Fruit fly (Drosophila melanogaster) whole organism, embryonic: ENCODE measurements around the gene Cyp4d1.

Experiments used
- Bgb ChIP-seq: fragments of 200-800 bp; sonication (Bioruptor generic); IDR thresholded peaks from 2 replicates; pipeline ENCODE4 v1.3.6; 2022; ENCODE audit warnings: missing biosample characterization, missing genetic modification characterization; ENCODE audit not compliant: partially characterized antibody
- CG11085 ChIP-seq: fragments of 200-800 bp; sonication (Bioruptor generic); IDR thresholded peaks from 2 replicates; pipeline ENCODE4 v1.3.6; 2022; ENCODE audit warnings: missing biosample characterization, missing genetic modification characterization
- CG12219 ChIP-seq: fragments of 200-800 bp; sonication (Bioruptor generic); optimal IDR thresholded peaks from 3 replicates; lab custom pipeline; 2018; ENCODE audit warnings: missing biosample characterization, mild to moderate bottlenecking, missing genetic modification characterization
- CG12942 ChIP-seq: fragments of 200-800 bp; sonication (Bioruptor generic); optimal IDR thresholded peaks from 3 replicates; lab custom pipeline; 2016; ENCODE audit warnings: missing biosample characterization, missing genetic modification characterization
- CG13894 ChIP-seq: fragments of 200-800 bp; sonication (Bioruptor generic); optimal IDR thresholded peaks from 3 replicates; lab custom pipeline; 2018; ENCODE audit warnings: missing biosample characterization, mild to moderate bottlenecking, missing genetic modification characterization, moderate library complexity
- CG1529 ChIP-seq: fragments of 200-800 bp; sonication (Bioruptor generic); optimal IDR thresholded peaks from 3 replicates; lab custom pipeline; 2018; ENCODE audit warnings: missing biosample characterization, missing genetic modification characterization
- CG15514 ChIP-seq: fragments of 200-800 bp; sonication (Bioruptor generic); optimal IDR thresholded peaks from 3 replicates; lab custom pipeline; 2017; ENCODE audit warnings: missing biosample characterization, missing genetic modification characterization, mild to moderate bottlenecking, moderate library complexity, missing genetic modification reagents
- CG1602 ChIP-seq: fragments of 200-800 bp; sonication (Bioruptor generic); optimal IDR thresholded peaks from 3 replicates; lab custom pipeline; 2016; ENCODE audit warnings: missing biosample characterization, missing genetic modification characterization
- CG1603 ChIP-seq: fragments of 200-800 bp; sonication (Bioruptor generic); optimal IDR thresholded peaks from 2 replicates; lab custom pipeline; 2019; ENCODE audit warnings: missing biosample characterization, mild to moderate bottlenecking, missing genetic modification characterization, moderate library complexity
- CG1647 ChIP-seq: fragments of 200-800 bp; sonication (Bioruptor generic); optimal IDR thresholded peaks from 3 replicates; lab custom pipeline; 2016; ENCODE audit warnings: missing biosample characterization, missing genetic modification characterization
- CG16815 ChIP-seq: fragments of 200-800 bp; sonication (Bioruptor generic); optimal IDR thresholded peaks from 3 replicates; lab custom pipeline; 2017; ENCODE audit warnings: missing biosample characterization, mild to moderate bottlenecking, missing genetic modification characterization
- CG18262 ChIP-seq: fragments of 200-800 bp; optimal IDR thresholded peaks from 3 replicates; lab custom pipeline; 2019; ENCODE audit warnings: missing biosample characterization, mild to moderate bottlenecking, missing genetic modification characterization, moderate library complexity
- CG2678 ChIP-seq: fragments of 200-800 bp; sonication (Bioruptor generic); optimal IDR thresholded peaks from 3 replicates; lab custom pipeline; 2019; ENCODE audit warnings: missing biosample characterization, mild to moderate bottlenecking, missing genetic modification characterization, moderate library complexity
- CG31365 ChIP-seq: fragments of 200-800 bp; sonication (Bioruptor generic); optimal IDR thresholded peaks from 2 replicates; lab custom pipeline; 2018; ENCODE audit warnings: missing biosample characterization, mild to moderate bottlenecking, missing genetic modification characterization
- CG32772 ChIP-seq: fragments of 200-800 bp; sonication (Bioruptor generic); IDR thresholded peaks from 2 replicates; pipeline ENCODE4 v1.3.6; 2022; ENCODE audit warnings: missing biosample characterization, missing genetic modification characterization
- CG4404 ChIP-seq: fragments of 200-800 bp; sonication (Bioruptor generic); IDR thresholded peaks from 2 replicates; pipeline ENCODE4 v1.3.6; 2022; ENCODE audit warnings: missing biosample characterization, missing genetic modification characterization
- CG4707 ChIP-seq: fragments of 200-800 bp; sonication (Bioruptor generic); optimal IDR thresholded peaks from 2 replicates; lab custom pipeline; 2018; ENCODE audit warnings: missing biosample characterization, mild to moderate bottlenecking, missing genetic modification characterization, moderate library complexity
- CG7786 ChIP-seq: fragments of 200-800 bp; sonication (Bioruptor generic); optimal IDR thresholded peaks from 2 replicates; lab custom pipeline; 2016; ENCODE audit warnings: missing biosample characterization, missing genetic modification characterization
- CkIIα-i1 ChIP-seq: fragments of 200-800 bp; sonication (Bioruptor generic); IDR thresholded peaks from 2 replicates; pipeline ENCODE4 v1.3.6; 2022; ENCODE audit warnings: missing biosample characterization, missing genetic modification characterization
- Dfd ChIP-seq, 2 experiments: fragments of >200 bp; optimal IDR thresholded peaks; 2 replicates each; lab custom pipeline; 2017; ENCODE audit warnings: missing biosample characterization in 2 of 2, missing genetic modification characterization in 2 of 2
- Dip3 ChIP-seq: fragments of 200-800 bp; sonication (Bioruptor generic); optimal IDR thresholded peaks from 3 replicates; lab custom pipeline; 2016; ENCODE audit warnings: missing biosample characterization, missing genetic modification characterization
- Gug ChIP-seq: fragments of 200-800 bp; sonication (Bioruptor generic); IDR thresholded peaks from 4 replicates; pipeline ENCODE4 v1.3.6; 2022; ENCODE audit warnings: missing biosample characterization, missing genetic modification characterization
- H2.0 ChIP-seq: fragments of 200-800 bp; sonication (Bioruptor generic); IDR thresholded peaks from 2 replicates; pipeline ENCODE4 v1.3.6; 2022; ENCODE audit warnings: missing biosample characterization, missing genetic modification characterization
- Hmr ChIP-seq: fragments of 200-800 bp; sonication (Bioruptor generic); optimal IDR thresholded peaks from 3 replicates; lab custom pipeline; 2017; ENCODE audit warnings: mild to moderate bottlenecking, missing biosample characterization, missing genetic modification reagents, missing genetic modification characterization
- Hr3 ChIP-seq: fragments of 200-800 bp; sonication (Bioruptor generic); optimal IDR thresholded peaks from 3 replicates; lab custom pipeline; 2016; ENCODE audit warnings: missing biosample characterization, missing genetic modification characterization
- Myb ChIP-seq: fragments of 200-800 bp; sonication (Bioruptor generic); optimal IDR thresholded peaks from 2 replicates; lab custom pipeline; 2016; ENCODE audit warnings: missing biosample characterization, missing genetic modification characterization
- Oli ChIP-seq: fragments of 200-800 bp; sonication (Bioruptor generic); optimal IDR thresholded peaks from 2 replicates; lab custom pipeline; 2018; ENCODE audit warnings: missing biosample characterization, mild to moderate bottlenecking, missing genetic modification characterization, moderate library complexity
- Optix ChIP-seq: fragments of 200-800 bp; sonication (Bioruptor generic); IDR thresholded peaks from 3 replicates; pipeline ENCODE4 v1.3.6; 2022; ENCODE audit warnings: missing biosample characterization, missing genetic modification characterization
- Pdp1 ChIP-seq, 2 experiments: fragments of 200-800 bp; sonication (Bioruptor generic); optimal IDR thresholded peaks; 3 replicates each; lab custom pipeline; 2016; ENCODE audit warnings: missing biosample characterization in 2 of 2, missing genetic modification characterization in 2 of 2, mild to moderate bottlenecking in 1 of 2, moderate library complexity in 1 of 2
- Spps ChIP-seq: fragments of 200-800 bp; sonication (Bioruptor generic); optimal IDR thresholded peaks from 2 replicates; lab custom pipeline; 2018; ENCODE audit warnings: missing biosample characterization, mild to moderate bottlenecking, missing genetic modification characterization
- ato ChIP-seq: fragments of 200-800 bp; sonication (Bioruptor generic); IDR thresholded peaks from 2 replicates; pipeline ENCODE4 v1.3.6; 2022; ENCODE audit warnings: missing biosample characterization, missing genetic modification characterization; ENCODE audit not compliant: partially characterized antibody
- caup ChIP-seq: fragments of 200-800 bp; sonication (Bioruptor generic); optimal IDR thresholded peaks from 3 replicates; lab custom pipeline; 2017; ENCODE audit warnings: missing biosample characterization, mild to moderate bottlenecking, missing genetic modification characterization, moderate library complexity; ENCODE audit not compliant: severe bottlenecking
- ems ChIP-seq: fragments of 200-800 bp; sonication (Bioruptor generic); optimal IDR thresholded peaks from 3 replicates; lab custom pipeline; 2016; ENCODE audit warnings: missing biosample characterization, missing genetic modification characterization
- lbe ChIP-seq: fragments of 200-800 bp; sonication (Bioruptor generic); optimal IDR thresholded peaks from 2 replicates; lab custom pipeline; 2016; ENCODE audit warnings: missing biosample characterization, mild to moderate bottlenecking, missing genetic modification characterization
- lilli ChIP-seq: fragments of 200-800 bp; sonication (Bioruptor generic); optimal IDR thresholded peaks from 3 replicates; lab custom pipeline; 2016; ENCODE audit warnings: missing biosample characterization, missing genetic modification characterization
- lmd ChIP-seq: fragments of 200-800 bp; sonication (Bioruptor generic); IDR thresholded peaks from 2 replicates; pipeline ENCODE4 v1.3.6; 2022; ENCODE audit warnings: missing biosample characterization, missing genetic modification characterization
- lov ChIP-seq, 2 experiments: fragments of 200-800 bp in 1 of 2; fragments of >200 bp in 1 of 2; sonication (Bioruptor generic) in 1 of 2; IDR thresholded peaks in 1 of 2; optimal IDR thresholded peaks in 1 of 2; 2 replicates in 1 of 2; 3 replicates in 1 of 2; pipeline versions ENCODE4 v1.3.6 to Lab custom; 2017 to 2022; ENCODE audit warnings: missing biosample characterization in 1 of 2, missing genetic modification characterization in 1 of 2
- maf-S ChIP-seq: fragments of 200-800 bp; sonication (Bioruptor generic); optimal IDR thresholded peaks from 2 replicates; lab custom pipeline; 2016; ENCODE audit warnings: missing biosample characterization, missing genetic modification characterization
- nau ChIP-seq: fragments of 200-800 bp; sonication (Bioruptor generic); optimal IDR thresholded peaks from 3 replicates; lab custom pipeline; 2017; ENCODE audit warnings: missing biosample characterization, mild to moderate bottlenecking, missing genetic modification characterization, missing genetic modification reagents
- oc ChIP-seq: fragments of 200-800 bp; sonication (Bioruptor generic); optimal IDR thresholded peaks from 2 replicates; lab custom pipeline; 2018; ENCODE audit warnings: missing biosample characterization, mild to moderate bottlenecking, missing genetic modification characterization, moderate library complexity
- peb ChIP-seq: fragments of 200-800 bp; sonication (Bioruptor generic); IDR thresholded peaks from 2 replicates; pipeline ENCODE4 v1.3.6; 2022; ENCODE audit warnings: missing biosample characterization, missing genetic modification characterization
- pfk ChIP-seq: fragments of 200-800 bp; sonication (Bioruptor generic); optimal IDR thresholded peaks from 2 replicates; lab custom pipeline; 2018; ENCODE audit warnings: missing biosample characterization, mild to moderate bottlenecking, missing genetic modification characterization, moderate library complexity
- sens ChIP-seq: fragments of 200-800 bp; sonication (Bioruptor generic); peaks from one replicate; lab custom pipeline; 2016; ENCODE audit warnings: missing biosample characterization, missing genetic modification characterization
- shn ChIP-seq: fragments of 200-800 bp; sonication (Bioruptor generic); optimal IDR thresholded peaks from 3 replicates; lab custom pipeline; 2016; ENCODE audit warnings: missing biosample characterization, missing genetic modification characterization
- sisA ChIP-seq: fragments of 200-800 bp; sonication (Bioruptor generic); IDR thresholded peaks from 2 replicates; pipeline ENCODE4 v1.3.6; 2022; ENCODE audit warnings: missing biosample characterization, missing genetic modification characterization
- stc ChIP-seq: fragments of 200-800 bp; sonication (Bioruptor generic); IDR thresholded peaks from 2 replicates; pipeline ENCODE4 v1.3.6; 2022; ENCODE audit warnings: missing biosample characterization, missing genetic modification characterization
- unpg ChIP-seq: fragments of 200-800 bp; sonication (Bioruptor generic); optimal IDR thresholded peaks from 3 replicates; lab custom pipeline; 2018; ENCODE audit warnings: missing biosample characterization, mild to moderate bottlenecking, missing genetic modification characterization, moderate library complexity
- zen ChIP-seq: fragments of 200-800 bp; sonication (Bioruptor generic); optimal IDR thresholded peaks from 3 replicates; lab custom pipeline; 2018; ENCODE audit warnings: missing biosample characterization, mild to moderate bottlenecking, missing genetic modification characterization, moderate library complexity

Gene Cyp4d1

DNA sequence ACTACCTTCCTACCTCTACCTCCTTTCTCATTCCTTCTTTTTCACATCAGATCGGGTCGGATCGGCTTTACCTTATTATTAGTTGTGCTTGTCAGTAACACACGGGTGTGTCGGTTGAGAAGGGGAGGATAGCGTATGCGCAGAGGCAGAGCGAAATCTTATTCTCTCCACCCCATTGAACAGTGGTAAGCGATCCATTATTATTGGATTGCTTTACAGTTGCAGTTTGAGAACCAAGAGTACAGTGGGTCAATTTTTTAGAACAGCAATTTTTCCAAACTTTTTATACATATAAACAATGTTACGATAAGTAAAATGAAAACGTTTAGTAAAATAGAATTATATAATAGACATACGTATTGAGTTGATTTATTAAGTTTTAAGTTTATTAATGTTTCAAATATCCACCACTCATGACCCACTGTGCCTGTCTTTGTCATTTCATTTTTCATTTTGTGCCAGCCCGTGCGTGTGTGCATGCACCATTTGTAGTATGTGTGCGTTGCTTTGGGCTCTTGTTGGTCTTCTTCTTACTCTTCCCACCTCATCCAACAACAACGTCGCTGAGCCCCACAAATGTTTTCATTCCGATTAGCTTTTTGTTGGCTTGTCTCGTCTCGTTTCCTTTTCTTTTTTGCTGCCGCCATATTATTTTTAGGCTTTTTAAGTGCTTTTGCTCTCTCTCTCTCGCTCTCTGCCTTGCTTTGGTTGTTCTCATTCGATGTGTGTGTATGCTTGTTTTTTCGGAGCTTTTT lies 24.2 kb downstream of the Cyp4d1 start (continued):
- TF ChIP-seq Hmr (GFP tag; lab: Kevin White, UChicago) (peak; percentile 99), CG1603 (tag; lab: Kevin White, UChicago) (peak; percentile 94), ems (peak; percentile 96), CG1602 (GFP tag; lab: Kevin White, UChicago) (peak; percentile 99), Optix (GFP tag; lab: Robert Waterston, UW) (peak; percentile 93), pfk (GFP tag; lab: Kevin White, UChicago) (peak; percentile 75), CG4707 (peak; percentile 97), nau (GFP tag; lab: Kevin White, UChicago) (peak; percentile 98), lbe (peak; percentile 98), lilli (GFP tag; lab: Kevin White, UChicago) (peak; percentile 99), maf-S (peak; percentile 95), Oli (tag; lab: Kevin White, UChicago) (peak; percentile 99), CG18262 (tag; lab: Kevin White, UChicago) (peak; percentile 99), caup (GFP tag; lab: Kevin White, UChicago) (peak; percentile 99), CG4404 (GFP tag; lab: Robert Waterston, UW) (peak; percentile 99), Gug (GFP tag; lab: Robert Waterston, UW) (peak; percentile 97), CG12942 (GFP tag; lab: Kevin White, UChicago) (peak; percentile 97), H2.0 (GFP tag; lab: Robert Waterston, UW) (peak; percentile 98), CG1529 (peak; percentile 99), lov (optimal IDR thresholded peaks at IDR 0.05; lab: Kevin White, UChicago) (no peak), lov (GFP tag; IDR thresholded peaks at IDR 0.05; lab: Robert Waterston, UW) (peak; percentile 96), CG11085 (GFP tag; lab: Robert Waterston, UW) (peak; percentile 98), Dip3 (GFP tag; lab: Kevin White, UChicago) (peak; percentile 97), CG15514 (GFP tag; lab: Kevin White, UChicago) (peak; percentile 95), CG31365 (tag; lab: Kevin White, UChicago) (peak; percentile 93), Dfd (GFP tag; optimal IDR thresholded peaks at IDR 0.05; lab: Kevin White, UChicago) (no peak), Spps (peak; percentile 100), unpg (GFP tag; lab: Kevin White, UChicago) (peak; percentile 100), sisA (peak; percentile 99), Pdp1 (GFP tag; optimal IDR thresholded peaks at IDR 0.05; lab: Kevin White, UChicago) (peak; percentile 89 to 97), zen (peak; percentile 99), shn (GFP tag; lab: Kevin White, UChicago) (peak; percentile 85), ato (GFP tag; lab: Robert Waterston, UW) (peak; percentile 61), CG2678 (tag; lab: Kevin White, UChicago) (peak; percentile 100), CkIIα-i1 (GFP tag; lab: Robert Waterston, UW) (peak; percentile 89), Bgb (peak; percentile 47; the same call in 1 of the 2 replicates), CG1647 (GFP tag; lab: Kevin White, UChicago) (peak; percentile 94), sens (peak; percentile 99), CG7786 (GFP tag; lab: Kevin White, UChicago) (peak; percentile 95), CG16815 (GFP tag; lab: Kevin White, UChicago) (peak; percentile 99), CG12219 (peak; percentile 99), CG32772 (GFP tag; lab: Robert Waterston, UW) (peak; percentile 98), CG13894 (tag; lab: Kevin White, UChicago) (peak; percentile 99), Hr3 (GFP tag; lab: Kevin White, UChicago) (peak; percentile 95), Myb (GFP tag; lab: Kevin White, UChicago) (peak; percentile 32), peb (GFP tag; lab: Robert Waterston, UW) (peak; percentile 99), stc (GFP tag; lab: Robert Waterston, UW) (peak; percentile 99), lmd (GFP tag; lab: Robert Waterston, UW) (peak; percentile 99), oc (peak; percentile 99)
